Fruit fly (Drosophila melanogaster): Measurements from ENCODE around the gene CG16713.

CG16713 gene

dm6 chr2L:3657349-3658142 lies 37.7 kb downstream of the CG16713 start (continued):
- TF ChIP-seq Stat92E (GFP tag; optimal IDR thresholded peaks at IDR 0.05) (peak in 1 of 3 experiments; percentile 50), CG10147 (GFP tag; optimal IDR thresholded peaks at IDR 0.05) (peak; percentile 30), CG4617 (GFP tag; optimal IDR thresholded peaks at IDR 0.05; ENCODE audit: borderline replicate concordance) (peak; percentile 30), Dad (GFP tag; optimal IDR thresholded peaks at IDR 0.05) (peak; percentile 35), Lhr (GFP tag; optimal IDR thresholded peaks at IDR 0.05) (peak; percentile 80), pros (GFP tag; optimal IDR thresholded peaks at IDR 0.05) (peak; percentile 94), CG11093 (GFP tag; IDR thresholded peaks at IDR 0.05) (0 out of 3 replicates have a peak, but pooled peaks have one; percentile 31), phol (tag; optimal IDR thresholded peaks at IDR 0.05) (peak; percentile 83), Abd-B (GFP tag; optimal IDR thresholded peaks at IDR 0.05) (peak; percentile 53), CG14710 (tag; optimal IDR thresholded peaks at IDR 0.05) (peak; percentile 51), tx (GFP tag; optimal IDR thresholded peaks at IDR 0.05) (peak; percentile 56), Oli (tag; optimal IDR thresholded peaks at IDR 0.05) (no peak), CG30020 (tag; optimal IDR thresholded peaks at IDR 0.05) (no peak), vnd (GFP tag; IDR thresholded peaks at IDR 0.05; ENCODE audit: partially characterized antibody) (no peak), CG17829 (tag; optimal IDR thresholded peaks at IDR 0.05) (peak; percentile 81), Nf-YB (GFP tag; optimal IDR thresholded peaks at IDR 0.05) (peak; percentile 86), CG12155 (GFP tag; optimal IDR thresholded peaks at IDR 0.05) (peak; percentile 35), zen (tag; optimal IDR thresholded peaks at IDR 0.05) (peak; percentile 81), repo (GFP tag; optimal IDR thresholded peaks at IDR 0.05) (peak; percentile 15), ham (GFP tag; IDR thresholded peaks at IDR 0.05) (no peak), CG17385 (GFP tag; optimal IDR thresholded peaks at IDR 0.05) (peak; percentile 24), ase (GFP tag; IDR thresholded peaks at IDR 0.05) (peak; percentile 71; the same call in 2 of the 3 replicates), fd3F (GFP tag; optimal IDR thresholded peaks at IDR 0.05) (no peak), tup (GFP tag; optimal IDR thresholded peaks at IDR 0.05) (no peak), CG2712 (tag; optimal IDR thresholded peaks at IDR 0.05) (peak; percentile 71), CG14667 (GFP tag; IDR thresholded peaks at IDR 0.05) (no peak), CG4424 (GFP tag; optimal IDR thresholded peaks at IDR 0.05) (peak; percentile 66), Sry-β (GFP tag; optimal IDR thresholded peaks at IDR 0.05) (no peak), Trl (optimal IDR thresholded peaks at IDR 0.05) (peak; percentile 48 to 60), Trl (GFP tag; optimal IDR thresholded peaks at IDR 0.05) (peak; percentile 74), lmd (GFP tag; IDR thresholded peaks at IDR 0.05) (peak; percentile 55), Fer1 (GFP tag; optimal IDR thresholded peaks at IDR 0.05) (peak; percentile 71), CG13424 (tag; optimal IDR thresholded peaks at IDR 0.05) (peak; percentile 12), HLH54F (GFP tag; optimal IDR thresholded peaks at IDR 0.05) (peak; percentile 29), Myb (GFP tag; optimal IDR thresholded peaks at IDR 0.05) (peak; percentile 55), sob (GFP tag; IDR thresholded peaks at IDR 0.05) (peak; percentile 74), CG10462 (GFP tag; optimal IDR thresholded peaks at IDR 0.05) (no peak), Elba2 (GFP tag; optimal IDR thresholded peaks at IDR 0.05) (peak; percentile 34), ssp (GFP tag; IDR thresholded peaks at IDR 0.05) (peak; percentile 36; the same call in 1 of the 2 replicates), CG6654 (GFP tag; optimal IDR thresholded peaks at IDR 0.05) (no peak), CG15696 (tag; optimal IDR thresholded peaks at IDR 0.05) (peak; percentile 84), salm (tag; optimal IDR thresholded peaks at IDR 0.05) (no peak), ERR (GFP tag; optimal IDR thresholded peaks at IDR 0.05) (peak; percentile 36), Hmx (GFP tag; optimal IDR thresholded peaks at IDR 0.05) (peak; percentile 3), CG3838 (GFP tag; optimal IDR thresholded peaks at IDR 0.05) (peak; percentile 15), CG9215 (GFP tag; IDR thresholded peaks at IDR 0.05) (no peak), Adf1 (GFP tag; IDR thresholded peaks at IDR 0.05) (peak; percentile 90), Nf-YA (GFP tag; IDR thresholded peaks at IDR 0.05) (no peak), btn (GFP tag; optimal IDR thresholded peaks at IDR 0.05) (no peak)
